Worm (Caenorhabditis elegans): ENCODE data around the gene cit-1.2.

DNA sequence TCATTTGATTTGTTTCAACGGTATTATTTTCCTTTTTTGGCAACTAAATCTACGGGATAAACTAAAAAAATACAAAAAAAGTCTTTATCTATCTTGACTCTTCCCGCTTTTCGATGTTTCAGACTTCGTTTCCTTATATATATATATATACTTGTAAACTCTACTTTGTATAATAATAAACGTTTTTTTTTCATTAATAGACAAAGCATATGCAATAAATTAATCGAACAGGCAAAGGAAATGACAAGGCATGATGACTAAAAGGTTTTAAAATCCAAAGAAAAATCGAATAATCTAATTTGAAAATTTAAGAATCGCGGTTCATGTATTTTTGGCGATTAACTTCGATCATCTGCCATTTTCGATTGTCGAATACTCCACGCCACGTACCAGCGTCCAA lies 3.0 kb downstream of the cit-1.2 start:
- TF ChIP-seq ceh-36 (tag; optimal IDR thresholded peaks at IDR 0.05) (no peak), aly-1 (tag; optimal IDR thresholded peaks at IDR 0.05) (no peak), ceh-13 (GFP tag; optimal IDR thresholded peaks at IDR 0.05) (no peak)
